Worm (Caenorhabditis elegans) whole organism, midembryonic: ENCODE results near the gene rab-21.

ENCODE experiments used
- T22C8.4 ChIP-seq: fragments of 200-800 bp; sonication (Bioruptor generic); IDR thresholded peaks from 2 replicates; pipeline ENCODE4 v1.3.6; 2022; ENCODE audit warnings: missing genetic modification characterization, missing compliant biosample characterization
- flt-1 ChIP-seq: fragments of 200-800 bp; sonication (Bioruptor generic); IDR thresholded peaks from 2 replicates; pipeline ENCODE4 v1.3.6; 2022; ENCODE audit warnings: missing genetic modification characterization, missing compliant biosample characterization
- med-1 ChIP-seq: sonication (generic microtip); optimal IDR thresholded peaks from 2 replicates; lab custom pipeline; 2017; ENCODE audit warnings: missing genetic modification characterization, mild to moderate bottlenecking, missing compliant biosample characterization, antibody characterized with exemption, missing genetic modification reagents; ENCODE audit not compliant: insufficient read depth
- tab-1 ChIP-seq: fragments of 200-800 bp; sonication (Bioruptor generic); IDR thresholded peaks from 2 replicates; pipeline ENCODE4 v1.3.6; 2022; ENCODE audit warnings: missing genetic modification characterization, missing compliant biosample characterization
- ztf-23 ChIP-seq: fragments of 200-800 bp; sonication (Bioruptor generic); IDR thresholded peaks from 2 replicates; pipeline ENCODE4 v1.3.6; 2022; ENCODE audit warnings: missing genetic modification reagents, missing genetic modification characterization, missing compliant biosample characterization
- ztf-29 ChIP-seq: fragments of 200-800 bp; sonication (Bioruptor generic); IDR thresholded peaks from 2 replicates; pipeline ENCODE4 v1.3.6; 2022; ENCODE audit warnings: missing genetic modification reagents, missing genetic modification characterization, missing compliant biosample characterization

ce11 chrII:8664533-8664932, 50.3 kb downstream of the rab-21 start, which contains the start of gene etc-1:
- TF ChIP-seq flt-1, result no peak
- no peak for TF ChIP-seq T22C8.4 (GFP tag; lab: Robert Waterston, UW)
- TF ChIP-seq tab-1, result no peak
- TF ChIP-seq ztf-23 (GFP tag; lab: Robert Waterston, UW), result no peak
- TF ChIP-seq med-1 (GFP tag; lab: Kevin White, UChicago), result no peak
- TF ChIP-seq ztf-29, result no peak
